Worm (Caenorhabditis elegans): ENCODE measurements around the gene Y38C1AA.12.

Y38C1AA.12 gene

ce11 chrIV:189087-189486, 3.0 kb upstream of the Y38C1AA.12 start:
- no peak for TF ChIP-seq flt-1 (GFP tag; IDR thresholded peaks at IDR 0.05)
- no peak for TF ChIP-seq med-1 (GFP tag; optimal IDR thresholded peaks at IDR 0.05; ENCODE audit: insufficient read depth)
- no peak for TF ChIP-seq tab-1 (GFP tag; IDR thresholded peaks at IDR 0.05)
- TF ChIP-seq T22C8.4 (GFP tag; IDR thresholded peaks at IDR 0.05) = no peak
- no peak for TF ChIP-seq ztf-23 (GFP tag; IDR thresholded peaks at IDR 0.05)
- no peak for TF ChIP-seq ztf-29 (GFP tag; IDR thresholded peaks at IDR 0.05)
- TF ChIP-seq cog-1 (tag; optimal IDR thresholded peaks at IDR 0.05) = no peak
- no peak for TF ChIP-seq klf-2 (GFP tag; conservative IDR thresholded peaks at IDR 0.05)
- TF ChIP-seq ref-1 (GFP tag; conservative IDR thresholded peaks at IDR 0.05) = no peak

- TF ChIP-seq tab-1 (GFP tag; IDR thresholded peaks at IDR 0.05) (no peak), ztf-29 (GFP tag; IDR thresholded peaks at IDR 0.05) (no peak), med-1 (GFP tag; optimal IDR thresholded peaks at IDR 0.05; ENCODE audit: insufficient read depth) (no peak), cog-1 (tag; optimal IDR thresholded peaks at IDR 0.05) (no peak), ztf-23 (GFP tag; IDR thresholded peaks at IDR 0.05) (no peak), klf-2 (GFP tag; conservative IDR thresholded peaks at IDR 0.05) (no peak), flt-1 (GFP tag; IDR thresholded peaks at IDR 0.05) (no peak), ref-1 (GFP tag; conservative IDR thresholded peaks at IDR 0.05) (no peak), T22C8.4 (GFP tag; IDR thresholded peaks at IDR 0.05) (no peak)
Observed at ce11 chrIV:194442-194841, 2.4 kb downstream of the Y38C1AA.12 start, which contains the start of gene csn-3. TSS of gene csn-3 (plus strand) at chrIV:194742.

DNA sequence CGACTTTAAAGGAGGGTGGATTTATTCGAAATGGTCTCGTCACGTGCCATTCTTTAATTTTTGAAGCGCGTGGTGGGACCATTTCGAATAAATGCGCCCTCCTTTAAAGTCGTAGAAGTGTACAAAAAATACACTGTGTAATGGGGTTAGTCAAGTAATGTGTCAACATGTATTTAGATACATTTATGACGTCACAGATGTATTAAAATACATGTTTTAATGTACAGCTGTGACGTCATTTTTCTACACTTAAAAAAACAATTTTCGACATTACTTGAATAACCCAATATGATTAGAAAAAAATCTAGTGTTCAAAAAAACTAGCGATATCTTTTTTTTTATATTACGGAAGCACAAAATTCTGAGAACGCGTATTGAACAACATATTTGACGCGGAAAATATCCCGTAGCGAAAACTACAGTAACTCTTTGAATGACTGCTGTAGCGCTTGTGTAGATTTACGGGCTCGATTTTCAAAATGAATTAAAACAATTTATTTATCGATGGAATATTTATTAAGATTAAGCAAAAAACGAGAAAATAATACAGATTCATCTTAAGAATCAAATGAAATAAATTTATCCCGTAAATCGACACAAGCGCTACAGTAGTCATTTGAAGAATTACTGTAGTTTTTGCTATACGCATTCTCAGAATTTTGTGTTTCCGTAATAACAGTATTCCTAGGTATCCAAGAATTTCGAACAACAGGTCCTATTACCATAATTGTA, 11.0 kb downstream of the Y38C1AA.12 start, which contains the start of gene gfrp-1:
Gene gfrp-1, plus strand, starts transcription at position 682 of the 732 bp plus-strand sequence.
- TF ChIP-seq ref-1 (GFP tag; conservative IDR thresholded peaks at IDR 0.05) = no peak
- TF ChIP-seq ztf-29 (GFP tag; IDR thresholded peaks at IDR 0.05) = no peak
- no peak for TF ChIP-seq ztf-23 (GFP tag; IDR thresholded peaks at IDR 0.05)
- TF ChIP-seq tab-1 (GFP tag; IDR thresholded peaks at IDR 0.05) = no peak
- TF ChIP-seq flt-1 (GFP tag; IDR thresholded peaks at IDR 0.05) = no peak

DNA sequence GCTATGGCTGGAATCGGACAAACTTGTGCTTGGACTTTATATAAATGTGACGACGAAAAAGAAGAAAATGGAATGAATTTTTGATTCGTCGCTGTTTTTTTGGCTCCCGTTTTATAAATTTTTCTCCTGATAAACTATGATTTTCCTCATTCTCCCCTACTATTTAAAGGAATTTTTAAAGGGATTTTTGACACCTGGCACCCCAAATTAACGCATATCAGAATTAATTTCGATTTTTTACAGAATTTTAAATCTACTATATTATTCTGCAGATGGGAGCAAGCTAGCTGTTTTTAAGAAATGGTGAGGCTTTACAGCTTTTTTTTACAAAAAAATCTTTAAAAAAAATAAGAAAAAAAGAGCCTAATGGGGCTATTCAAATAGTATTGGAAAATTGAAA, 12.9 kb downstream of the Y38C1AA.12 start, which contains the start of gene coa-1:
Gene coa-1, plus strand, starts transcription at position 301 of the 400 bp plus-strand sequence.
- no peak for TF ChIP-seq ztf-29 (GFP tag; IDR thresholded peaks at IDR 0.05)
- TF ChIP-seq klf-2 (GFP tag; conservative IDR thresholded peaks at IDR 0.05) = no peak
- TF ChIP-seq ztf-23 (GFP tag; IDR thresholded peaks at IDR 0.05) = no peak
- TF ChIP-seq flt-1 (GFP tag; IDR thresholded peaks at IDR 0.05) = no peak
- no peak for TF ChIP-seq T22C8.4 (GFP tag; IDR thresholded peaks at IDR 0.05)
- TF ChIP-seq med-1 (GFP tag; optimal IDR thresholded peaks at IDR 0.05; ENCODE audit: insufficient read depth) = no peak
- no peak for TF ChIP-seq tab-1 (GFP tag; IDR thresholded peaks at IDR 0.05)
- no peak for TF ChIP-seq cog-1 (tag; optimal IDR thresholded peaks at IDR 0.05)
- TF ChIP-seq ref-1 (GFP tag; conservative IDR thresholded peaks at IDR 0.05) = no peak

DNA sequence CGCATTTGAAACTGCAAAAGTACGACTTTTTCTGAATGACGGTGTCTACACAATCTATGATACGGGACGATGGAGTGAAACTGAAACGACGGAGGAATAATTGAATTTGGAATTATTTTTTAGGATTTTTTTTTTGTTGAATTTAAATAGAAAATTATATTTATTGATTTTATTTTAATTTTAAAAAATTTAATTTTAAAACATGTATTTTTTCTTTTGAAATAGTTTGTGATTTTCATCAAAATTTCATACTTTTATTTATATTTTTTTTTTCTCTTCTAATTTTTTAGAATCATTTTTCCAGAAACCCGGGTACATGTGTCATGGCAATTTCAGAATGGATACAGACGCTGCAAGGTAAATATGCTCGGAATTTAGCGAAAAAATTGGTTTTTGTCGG, 15.8 kb downstream of the Y38C1AA.12 start, which contains the start of gene Y38C1AA.1:
Gene Y38C1AA.1, plus strand, starts transcription at position 301 of the 400 bp plus-strand sequence.
- TF ChIP-seq cog-1 (tag; optimal IDR thresholded peaks at IDR 0.05) (no peak), ztf-23 (GFP tag; IDR thresholded peaks at IDR 0.05) (no peak), ref-1 (GFP tag; conservative IDR thresholded peaks at IDR 0.05) (no peak), T22C8.4 (GFP tag; IDR thresholded peaks at IDR 0.05) (no peak), ztf-29 (GFP tag; IDR thresholded peaks at IDR 0.05) (no peak)

- no peak for TF ChIP-seq T22C8.4 (GFP tag; IDR thresholded peaks at IDR 0.05)
- TF ChIP-seq cog-1 (tag; optimal IDR thresholded peaks at IDR 0.05) = peak; percentile 27
- no peak for TF ChIP-seq flt-1 (GFP tag; IDR thresholded peaks at IDR 0.05)
Observed at ce11 chrIV:210591-210990, 18.5 kb downstream of the Y38C1AA.12 start.

ce11 chrIV:218252-218651, 26.2 kb downstream of the Y38C1AA.12 start, which contains the start of gene prdx-6:
TSS of gene prdx-6 (plus strand) at chrIV:218552.
- TF ChIP-seq med-1 (GFP tag; optimal IDR thresholded peaks at IDR 0.05; ENCODE audit: insufficient read depth) (no peak), flt-1 (GFP tag; IDR thresholded peaks at IDR 0.05) (no peak), tab-1 (GFP tag; IDR thresholded peaks at IDR 0.05) (no peak), klf-2 (GFP tag; conservative IDR thresholded peaks at IDR 0.05) (no peak), cog-1 (tag; optimal IDR thresholded peaks at IDR 0.05) (no peak), T22C8.4 (GFP tag; IDR thresholded peaks at IDR 0.05) (no peak), ztf-23 (GFP tag; IDR thresholded peaks at IDR 0.05) (no peak), ref-1 (GFP tag; conservative IDR thresholded peaks at IDR 0.05) (no peak), ztf-29 (GFP tag; IDR thresholded peaks at IDR 0.05) (no peak)

DNA sequence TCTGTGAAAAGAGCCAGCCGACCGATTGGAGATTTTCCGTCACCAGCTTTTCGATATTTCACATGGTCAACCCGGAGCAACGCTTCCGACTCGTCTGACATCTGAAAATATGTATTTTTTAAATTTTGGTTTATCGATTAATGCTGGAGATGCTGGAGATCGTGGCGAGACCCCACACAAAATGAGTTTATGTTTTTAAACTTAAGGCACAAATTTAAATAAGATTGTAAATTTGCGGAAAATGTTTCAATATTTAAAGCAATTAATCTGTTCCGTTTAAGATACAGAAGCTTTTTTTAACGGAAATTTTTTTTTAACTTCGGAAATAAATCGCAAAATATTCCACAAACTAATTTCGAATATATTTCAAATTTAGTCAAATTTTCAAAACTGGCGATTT, 39.6 kb downstream of the Y38C1AA.12 start, which contains the start of gene gtf-2H1:
Gene gtf-2H1, minus strand, starts transcription at position 101 of the 400 bp plus-strand sequence.
- no peak for TF ChIP-seq tab-1 (GFP tag; IDR thresholded peaks at IDR 0.05)
- no peak for TF ChIP-seq flt-1 (GFP tag; IDR thresholded peaks at IDR 0.05)
- no peak for TF ChIP-seq med-1 (GFP tag; optimal IDR thresholded peaks at IDR 0.05; ENCODE audit: insufficient read depth)
- no peak for TF ChIP-seq ztf-23 (GFP tag; IDR thresholded peaks at IDR 0.05)
- no peak for TF ChIP-seq ref-1 (GFP tag; conservative IDR thresholded peaks at IDR 0.05)
- TF ChIP-seq klf-2 (GFP tag; conservative IDR thresholded peaks at IDR 0.05) = no peak
- no peak for TF ChIP-seq T22C8.4 (GFP tag; IDR thresholded peaks at IDR 0.05)
- TF ChIP-seq cog-1 (tag; optimal IDR thresholded peaks at IDR 0.05) = no peak
- no peak for TF ChIP-seq ztf-29 (GFP tag; IDR thresholded peaks at IDR 0.05)

DNA sequence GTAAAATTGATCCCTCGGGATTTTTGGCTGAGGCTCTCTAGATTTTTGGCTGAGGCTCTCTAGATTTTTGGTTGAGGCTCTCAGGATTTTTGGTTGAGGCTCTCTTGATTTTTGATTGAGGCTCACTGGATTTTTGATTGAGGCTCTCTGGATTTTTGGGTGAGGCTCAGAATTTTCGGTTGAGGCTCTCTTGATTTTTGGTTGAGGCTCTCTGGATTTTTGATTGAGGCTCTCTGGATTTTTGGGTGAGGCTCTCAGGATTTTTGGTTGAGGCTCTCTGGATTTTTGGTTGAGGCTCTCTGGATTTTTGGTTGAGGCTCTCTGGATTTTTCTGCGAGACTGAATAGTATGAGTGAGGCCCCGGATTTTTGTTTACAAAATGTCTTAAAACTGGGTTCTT, 44.1 kb downstream of the Y38C1AA.12 start:
- no peak for TF ChIP-seq ztf-23 (GFP tag; IDR thresholded peaks at IDR 0.05)
- no peak for TF ChIP-seq cog-1 (tag; optimal IDR thresholded peaks at IDR 0.05)
- TF ChIP-seq med-1 (GFP tag; optimal IDR thresholded peaks at IDR 0.05; ENCODE audit: insufficient read depth) = no peak
- no peak for TF ChIP-seq T22C8.4 (GFP tag; IDR thresholded peaks at IDR 0.05)
- no peak for TF ChIP-seq ref-1 (GFP tag; conservative IDR thresholded peaks at IDR 0.05)
- no peak for TF ChIP-seq flt-1 (GFP tag; IDR thresholded peaks at IDR 0.05)
- no peak for TF ChIP-seq klf-2 (GFP tag; conservative IDR thresholded peaks at IDR 0.05)
- no peak for TF ChIP-seq ztf-29 (GFP tag; IDR thresholded peaks at IDR 0.05)
- TF ChIP-seq tab-1 (GFP tag; IDR thresholded peaks at IDR 0.05) = no peak

DNA sequence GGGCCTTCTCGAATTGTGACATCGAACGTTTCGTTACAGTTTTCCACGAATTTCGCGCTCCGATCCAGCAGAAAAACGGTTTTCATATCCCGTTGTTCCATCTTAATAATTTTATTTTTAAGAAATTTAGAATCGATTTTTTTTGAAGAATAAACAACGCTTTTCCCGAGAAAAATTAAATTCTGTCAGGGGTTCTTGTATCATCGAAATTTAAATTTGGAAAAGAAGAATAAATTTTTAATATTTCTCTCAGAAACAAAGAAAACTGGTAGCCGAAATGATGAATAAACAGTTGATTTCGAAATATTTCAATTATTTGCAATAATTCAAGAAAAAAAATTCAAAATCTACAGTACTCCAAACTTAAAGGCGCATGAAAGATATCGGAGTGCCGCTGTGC, 45.3 kb downstream of the Y38C1AA.12 start, which contains the start of gene ints-13:
Gene ints-13, minus strand, starts transcription at position 101 of the 400 bp plus-strand sequence.
- TF ChIP-seq ztf-29 (GFP tag; IDR thresholded peaks at IDR 0.05) = no peak
- TF ChIP-seq cog-1 (tag; optimal IDR thresholded peaks at IDR 0.05) = no peak
- no peak for TF ChIP-seq med-1 (GFP tag; optimal IDR thresholded peaks at IDR 0.05; ENCODE audit: insufficient read depth)
- no peak for TF ChIP-seq ztf-23 (GFP tag; IDR thresholded peaks at IDR 0.05)
- no peak for TF ChIP-seq ref-1 (GFP tag; conservative IDR thresholded peaks at IDR 0.05)
- no peak for TF ChIP-seq T22C8.4 (GFP tag; IDR thresholded peaks at IDR 0.05)
